Worm (Caenorhabditis elegans) whole organism, early embryonic: ENCODE data around the gene F47C12.6.

Experiments
- F13C5.2 ChIP-seq: sonication (generic microtip); optimal IDR thresholded peaks from 2 replicates; lab custom pipeline; 2017; ENCODE audit warnings: mild to moderate bottlenecking, missing genetic modification characterization, inconsistent platforms, missing compliant biosample characterization
- ama-1 ChIP-seq: fragments of 150-350 bp; optimal IDR thresholded peaks from 2 replicates; lab custom pipeline; 2014
- flt-1 ChIP-seq: fragments of 200-800 bp; sonication (Bioruptor generic); IDR thresholded peaks from 2 replicates; pipeline ENCODE4 v1.3.6; 2022; ENCODE audit warnings: missing genetic modification characterization, missing compliant biosample characterization

DNA sequence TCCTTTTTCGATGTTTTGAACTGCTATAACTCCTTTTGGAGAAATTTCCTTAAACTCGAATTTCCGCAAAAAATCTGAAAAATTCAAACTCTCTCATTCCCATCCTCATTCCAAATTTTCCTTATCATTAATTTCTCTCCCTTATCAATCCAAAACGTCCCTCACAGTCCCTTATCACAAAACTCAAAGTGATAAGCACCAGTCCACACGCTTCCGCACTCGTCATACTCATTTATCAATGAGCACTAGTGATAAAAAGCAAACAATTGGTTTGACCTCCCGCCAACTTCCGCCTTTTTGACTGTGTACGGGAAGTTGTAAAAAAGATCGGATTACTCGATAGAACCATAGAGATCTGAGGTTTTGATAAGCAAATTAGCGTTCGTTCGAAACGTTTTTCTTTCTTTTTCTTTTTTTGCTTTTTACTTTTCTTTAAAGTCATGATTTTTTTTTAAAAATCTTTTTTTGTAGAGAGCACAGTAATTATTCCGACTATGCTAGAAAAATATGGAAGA is 4.5 kb downstream of the F47C12.6 start, which contains the start of gene clec-78:
- TF ChIP-seq F13C5.2 (tag; lab: Kevin White, UChicago) = no peak
- no peak for TF ChIP-seq flt-1 (GFP tag; lab: Robert Waterston, UW)
- TF ChIP-seq ama-1 (lab: Kevin White, UChicago) = no peak
